Worm (Caenorhabditis elegans): ENCODE measurements around the gene ZK669.5.

ce11 chrII:7901990-7902389 is 44.7 kb downstream of the ZK669.5 start:
- TF ChIP-seq unc-39 (tag; optimal IDR thresholded peaks at IDR 0.05): no peak
- no peak for TF ChIP-seq nhr-25 (tag; optimal IDR thresholded peaks at IDR 0.05; ENCODE audit: borderline replicate concordance, insufficient read depth)
- TF ChIP-seq arid-1 (GFP tag; conservative IDR thresholded peaks at IDR 0.05): no peak
- TF ChIP-seq R02D3.7 (tag; optimal IDR thresholded peaks at IDR 0.05): no peak
- TF ChIP-seq zag-1 (tag; optimal IDR thresholded peaks at IDR 0.05): no peak
- no peak for TF ChIP-seq nhr-11 (tag; optimal IDR thresholded peaks at IDR 0.05)
- no peak for TF ChIP-seq unc-62 (GFP tag; optimal IDR thresholded peaks at IDR 0.05 in 1 of 2)
- TF ChIP-seq unc-62 (tag; optimal IDR thresholded peaks at IDR 0.05): no peak
- TF ChIP-seq nhr-10 (tag; optimal IDR thresholded peaks at IDR 0.05): no peak
- TF ChIP-seq dpl-1 (GFP tag; optimal IDR thresholded peaks at IDR 0.05): no peak
- no peak for TF ChIP-seq set-16 (GFP tag; IDR thresholded peaks at IDR 0.05)
- no peak for TF ChIP-seq pha-4 (GFP tag; IDR thresholded peaks at IDR 0.05)
- no peak for TF ChIP-seq pha-4 (tag; optimal IDR thresholded peaks at IDR 0.05)
- TF ChIP-seq nhr-6 (tag; optimal IDR thresholded peaks at IDR 0.05): no peak
- TF ChIP-seq hmg-1.1 (GFP tag; IDR thresholded peaks at IDR 0.05): no peak
